Fruit fly (Drosophila melanogaster) S2 (cell line): ENCODE data around the gene Wnk.
A peak's percentile ranks its signal among the peaks of the same experiment; 100 is the strongest.

Source experiments
- CG8478 ChIP-seq: fragments of >200 bp; optimal IDR thresholded peaks from 2 replicates; lab custom pipeline; 2018
- CTCF ChIP-seq, 2 experiments: fragments of >200 bp; optimal IDR thresholded peaks; 2 replicates each; lab custom pipeline; 2018

Gene Wnk

dm6 chr3L:21554752-21555151 lies at the start of gene Wnk:
Gene Wnk (minus strand): TSS chr3L:21554928.
- TF ChIP-seq CTCF (optimal IDR thresholded peaks at IDR 0.05; lab: Kevin White, UChicago) (no peak), CG8478 (lab: Kevin White, UChicago) (no peak)

DNA sequence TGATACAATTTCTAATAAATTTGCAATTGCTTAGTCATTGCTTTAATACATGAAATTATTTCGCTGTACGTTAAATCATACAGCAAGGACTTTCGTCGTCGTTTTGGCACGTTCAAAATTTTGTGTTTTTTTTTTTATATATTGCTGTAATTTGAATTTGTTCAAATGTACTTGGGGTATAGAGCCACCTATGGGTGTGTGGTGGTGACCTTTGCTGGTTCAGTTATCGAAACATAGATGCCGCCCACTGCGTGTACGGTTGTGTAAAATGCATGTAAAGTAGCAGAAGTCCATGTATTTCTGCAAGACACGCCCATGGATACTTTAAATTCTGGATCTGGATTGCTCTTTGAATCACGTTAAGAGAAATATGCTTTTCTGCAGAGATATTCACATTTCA lies 49.5 kb upstream of the Wnk start:
- peak; percentile 99 to 100 for TF ChIP-seq CTCF (optimal IDR thresholded peaks at IDR 0.05; lab: Kevin White, UChicago)
- TF ChIP-seq CG8478 (lab: Kevin White, UChicago) = no peak

- TF ChIP-seq CTCF (optimal IDR thresholded peaks at IDR 0.05; lab: Kevin White, UChicago) (no peak), CG8478 (lab: Kevin White, UChicago) (no peak)
Measured at dm6 chr3L:21602275-21602674, 47.5 kb upstream of the Wnk start.

- TF ChIP-seq CTCF (optimal IDR thresholded peaks at IDR 0.05; lab: Kevin White, UChicago) (no peak), CG8478 (lab: Kevin White, UChicago) (no peak)
Measured at dm6 chr3L:21598337-21598736, 43.6 kb upstream of the Wnk start.

DNA sequence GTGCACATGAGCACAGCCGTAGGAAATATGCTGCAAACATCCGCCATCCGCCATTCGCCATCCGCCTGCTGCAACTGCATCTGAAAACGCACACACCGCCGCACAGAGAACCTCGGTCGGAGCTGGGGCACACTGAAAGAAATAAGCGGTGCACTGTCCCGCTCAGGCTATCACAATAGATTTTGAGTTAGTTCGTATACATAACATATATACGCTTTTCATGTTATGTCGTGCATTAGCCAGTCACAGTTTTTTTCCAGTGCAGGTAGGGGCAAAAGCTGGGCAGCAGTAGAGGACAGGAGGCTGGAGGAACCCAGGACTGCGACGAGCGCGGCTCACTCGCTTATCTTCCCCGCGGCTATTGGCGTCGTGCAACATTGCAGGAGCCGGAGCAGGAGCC lies 39.7 kb upstream of the Wnk start:
- no peak for TF ChIP-seq CG8478 (lab: Kevin White, UChicago)
- no peak for TF ChIP-seq CTCF (optimal IDR thresholded peaks at IDR 0.05; lab: Kevin White, UChicago)

DNA sequence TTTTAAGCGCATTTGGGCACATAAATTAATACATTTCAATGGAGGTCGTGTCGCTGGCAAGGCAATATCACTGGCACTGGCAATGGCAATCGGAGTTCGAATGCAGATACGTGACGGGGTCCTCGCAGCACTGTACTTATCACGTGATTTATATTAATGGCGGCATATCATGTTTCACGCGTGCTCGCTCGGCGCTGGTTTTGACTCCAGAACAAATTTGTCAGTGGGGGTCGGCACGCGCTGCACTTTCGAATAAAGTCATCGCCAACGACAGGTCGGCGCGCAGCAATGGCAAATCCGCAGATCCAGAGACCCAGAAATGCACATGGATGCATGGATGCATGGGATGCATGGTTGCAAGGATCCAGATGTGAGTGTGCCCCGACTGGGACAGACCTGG lies 36.5 kb upstream of the Wnk start:
- TF ChIP-seq CTCF (optimal IDR thresholded peaks at IDR 0.05; lab: Kevin White, UChicago) (no peak), CG8478 (lab: Kevin White, UChicago) (no peak)

dm6 chr3L:21586528-21586927 lies 31.8 kb upstream of the Wnk start, which contains the start of gene TfAP-2:
Gene TfAP-2 (plus strand): TSS chr3L:21586828.
- no peak for TF ChIP-seq CTCF (optimal IDR thresholded peaks at IDR 0.05; lab: Kevin White, UChicago)
- TF ChIP-seq CG8478 (lab: Kevin White, UChicago) = no peak

dm6 chr3L:21585397-21585796 lies 30.7 kb upstream of the Wnk start:
- no peak for TF ChIP-seq CTCF (optimal IDR thresholded peaks at IDR 0.05; lab: Kevin White, UChicago)
- TF ChIP-seq CG8478 (lab: Kevin White, UChicago) = no peak

DNA sequence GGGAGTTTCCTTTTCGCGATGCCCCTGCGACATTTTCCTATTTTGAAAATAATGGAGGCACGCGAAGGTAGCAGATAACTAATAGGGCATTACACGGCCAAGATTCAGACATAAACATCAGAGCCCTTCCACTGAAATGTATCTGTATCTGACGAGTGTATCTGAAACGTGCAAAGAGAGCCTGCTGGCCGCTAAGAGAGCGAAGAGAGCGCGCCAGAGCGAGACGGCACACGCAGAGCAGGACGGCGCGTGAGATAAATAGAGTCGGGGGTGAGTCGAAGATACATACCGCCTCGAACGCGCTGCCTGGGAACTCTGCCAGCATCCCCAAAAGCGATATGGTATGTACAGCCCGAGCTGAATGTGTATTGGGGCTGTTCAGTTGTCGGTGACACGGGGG lies 30.0 kb upstream of the Wnk start:
- TF ChIP-seq CG8478 (lab: Kevin White, UChicago) (no peak), CTCF (optimal IDR thresholded peaks at IDR 0.05; lab: Kevin White, UChicago) (peak in 1 of 2 experiments; percentile 3)

DNA sequence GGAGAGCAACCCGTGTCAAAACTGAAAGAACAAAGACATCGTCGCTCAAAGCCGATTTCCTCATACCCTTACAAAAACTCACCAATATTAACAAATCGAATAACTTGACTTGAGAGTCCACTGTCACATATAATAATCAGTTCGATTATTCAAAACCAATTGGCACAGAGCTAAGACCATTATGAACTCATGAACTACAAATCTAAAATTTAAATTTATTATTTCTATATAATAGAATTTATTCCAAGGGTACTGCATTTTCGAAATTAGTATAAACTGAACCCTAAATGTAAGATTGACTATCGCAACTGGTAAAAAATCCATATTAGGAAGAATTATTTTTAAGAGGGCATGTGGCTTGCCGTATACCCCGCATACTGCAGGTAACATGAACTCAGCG lies 27.3 kb upstream of the Wnk start:
- no peak for TF ChIP-seq CTCF (optimal IDR thresholded peaks at IDR 0.05; lab: Kevin White, UChicago)
- TF ChIP-seq CG8478 (lab: Kevin White, UChicago) = no peak

dm6 chr3L:21574296-21574745 lies 19.6 kb upstream of the Wnk start:
- TF ChIP-seq CG8478 (lab: Kevin White, UChicago) (no peak), CTCF (optimal IDR thresholded peaks at IDR 0.05; lab: Kevin White, UChicago) (no peak)

DNA sequence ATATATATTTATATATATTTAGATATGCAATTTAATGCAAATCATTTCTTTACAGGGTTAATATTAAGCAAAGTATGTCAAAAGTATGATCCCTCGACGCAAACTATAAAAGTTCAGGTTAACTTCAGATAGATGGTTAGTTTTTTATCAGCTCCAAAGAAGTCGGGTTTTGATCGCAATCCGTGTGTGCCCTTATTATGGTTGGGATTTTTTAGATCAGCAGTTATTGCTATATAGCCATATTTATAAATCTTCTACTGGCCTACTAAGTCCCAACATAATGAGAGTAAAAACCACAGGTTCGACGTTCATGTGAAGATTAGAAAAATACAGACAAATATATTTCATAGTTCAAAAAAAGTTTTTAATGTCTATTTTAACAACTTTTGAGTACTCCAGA lies 19.1 kb upstream of the Wnk start, which contains the start of gene EMC10:
TSS of gene EMC10 (plus strand) at position 301 of the 400 bp plus-strand sequence.
- no peak for TF ChIP-seq CTCF (optimal IDR thresholded peaks at IDR 0.05; lab: Kevin White, UChicago)
- no peak for TF ChIP-seq CG8478 (lab: Kevin White, UChicago)

- no peak for TF ChIP-seq CTCF (optimal IDR thresholded peaks at IDR 0.05; lab: Kevin White, UChicago)
- no peak for TF ChIP-seq CG8478 (lab: Kevin White, UChicago)
Measured at dm6 chr3L:21568848-21569372, 14.2 kb upstream of the Wnk start, which contains the start of the genes CRIF and SMC5. Gene CRIF (minus strand): TSS chr3L:21568898. Gene SMC5 (plus strand): TSS chr3L:21569176.

dm6 chr3L:21568254-21568653 lies 13.5 kb upstream of the Wnk start:
- no peak for TF ChIP-seq CTCF (optimal IDR thresholded peaks at IDR 0.05; lab: Kevin White, UChicago)
- no peak for TF ChIP-seq CG8478 (lab: Kevin White, UChicago)

DNA sequence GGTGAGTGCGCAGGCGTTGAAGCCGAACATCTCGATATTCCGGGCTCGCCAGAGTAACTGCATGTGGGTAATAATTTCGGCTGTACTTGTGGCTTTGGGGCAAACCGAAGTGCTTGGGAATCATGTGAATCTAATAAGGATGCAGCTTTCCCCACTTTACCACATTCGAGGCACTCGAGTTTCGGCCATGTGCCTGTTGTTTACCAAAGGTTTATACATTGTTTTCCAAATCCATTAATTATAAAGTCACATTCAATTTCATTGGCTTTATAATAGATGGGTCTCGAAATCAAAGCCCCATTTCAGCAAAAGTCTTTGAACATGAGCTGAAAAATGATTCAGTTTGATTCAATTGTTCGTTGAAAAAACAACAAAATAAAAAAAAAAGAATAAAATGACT lies 10.4 kb upstream of the Wnk start, which contains the start of gene CG7634:
TSS of gene CG7634 (plus strand) at position 301 of the 400 bp plus-strand sequence.
- TF ChIP-seq CG8478 (lab: Kevin White, UChicago) (no peak), CTCF (optimal IDR thresholded peaks at IDR 0.05; lab: Kevin White, UChicago) (no peak)

DNA sequence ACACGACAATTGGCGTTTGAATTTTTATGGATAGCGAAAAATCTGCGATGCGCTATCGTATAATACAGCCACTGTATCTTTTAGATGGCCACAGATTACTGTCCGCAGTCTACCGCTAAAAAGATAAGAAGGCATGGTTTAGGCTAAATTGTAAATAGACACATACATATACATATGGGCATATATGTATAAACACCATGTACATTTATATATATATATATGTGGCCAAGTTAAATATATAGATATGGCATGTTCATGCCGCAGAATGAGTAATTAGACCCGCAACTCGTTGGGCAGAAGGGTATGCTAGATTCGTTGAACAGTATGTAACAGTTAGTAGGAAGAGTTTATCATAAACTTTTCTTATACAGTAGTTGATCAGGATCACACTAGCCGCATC lies 7.4 kb upstream of the Wnk start, which contains the start of gene CapaR:
TSS of gene CapaR (minus strand) at position 101 of the 400 bp plus-strand sequence.
- no peak for TF ChIP-seq CTCF (optimal IDR thresholded peaks at IDR 0.05; lab: Kevin White, UChicago)
- no peak for TF ChIP-seq CG8478 (lab: Kevin White, UChicago)
